Worm (Caenorhabditis elegans) whole organism, late embryonic: Measurements from ENCODE around the gene F11E6.11.

Experiments
- F13H6.1 ChIP-seq: sonication (generic microtip); optimal IDR thresholded peaks from 2 replicates; lab custom pipeline; 2016; ENCODE audit warnings: missing genetic modification characterization, missing compliant biosample characterization
- K02D7.2 ChIP-seq: sonication (generic microtip); optimal IDR thresholded peaks from 2 replicates; lab custom pipeline; 2017; ENCODE audit warnings: mild to moderate bottlenecking, missing genetic modification characterization, missing compliant biosample characterization
- K09A11.1 ChIP-seq: sonication (generic microtip); optimal IDR thresholded peaks from 2 replicates; lab custom pipeline; 2017; ENCODE audit warnings: antibody characterized with exemption, mild to moderate bottlenecking, missing genetic modification characterization, missing compliant biosample characterization; ENCODE audit not compliant: insufficient read depth
- T23F11.4 ChIP-seq: fragments of 200-800 bp; sonication (Bioruptor generic); optimal IDR thresholded peaks from 2 replicates; lab custom pipeline; 2018; ENCODE audit warnings: mild to moderate bottlenecking, missing genetic modification characterization, missing compliant biosample characterization
- Y22D7AL.16 ChIP-seq: sonication (generic microtip); optimal IDR thresholded peaks from 2 replicates; lab custom pipeline; 2016; ENCODE audit warnings: missing genetic modification characterization, missing compliant biosample characterization
- ama-1 ChIP-seq: fragments of 150-350 bp; optimal IDR thresholded peaks from 2 replicates; lab custom pipeline; 2014
- ceh-14 ChIP-seq: sonication (generic microtip); optimal IDR thresholded peaks from 2 replicates; lab custom pipeline; 2016; ENCODE audit warnings: missing genotype, missing genetic modification characterization, missing compliant biosample characterization
- ceh-2 ChIP-seq: sonication (generic microtip); optimal IDR thresholded peaks from 2 replicates; lab custom pipeline; 2016; ENCODE audit warnings: missing genotype, missing genetic modification characterization, missing compliant biosample characterization
- ceh-24 ChIP-seq: sonication (generic microtip); optimal IDR thresholded peaks from 2 replicates; lab custom pipeline; 2016; ENCODE audit warnings: mild to moderate bottlenecking, missing genetic modification characterization, missing compliant biosample characterization
- ceh-30 ChIP-seq: fragments of 150-350 bp; optimal IDR thresholded peaks from 2 replicates; lab custom pipeline; 2014; ENCODE audit warnings: missing biosample characterization, missing genetic modification characterization
- ceh-34 ChIP-seq: sonication (generic microtip); optimal IDR thresholded peaks from 2 replicates; lab custom pipeline; 2016; ENCODE audit warnings: mild to moderate bottlenecking, missing genetic modification characterization, missing compliant biosample characterization
- ceh-6 ChIP-seq: fragments of 200-800 bp; sonication (Bioruptor generic); optimal IDR thresholded peaks from 2 replicates; lab custom pipeline; 2018; ENCODE audit warnings: mild to moderate bottlenecking, missing genetic modification characterization, missing compliant biosample characterization
- ceh-9 ChIP-seq: sonication (generic microtip); optimal IDR thresholded peaks from 2 replicates; lab custom pipeline; 2016; ENCODE audit warnings: mild to moderate bottlenecking, missing genetic modification characterization, inconsistent platforms, missing compliant biosample characterization
- dmd-4 ChIP-seq: sonication (generic microtip); optimal IDR thresholded peaks from 2 replicates; lab custom pipeline; 2016; ENCODE audit warnings: borderline replicate concordance, missing genetic modification characterization, missing compliant biosample characterization
- elt-2 ChIP-seq: sonication (generic microtip); optimal IDR thresholded peaks from 2 replicates; lab custom pipeline; 2016; ENCODE audit warnings: missing genetic modification reagents, missing genetic modification characterization, missing compliant biosample characterization
- ets-4 ChIP-seq: sonication (generic microtip); optimal IDR thresholded peaks from 2 replicates; lab custom pipeline; 2016; ENCODE audit warnings: missing genetic modification characterization, missing compliant biosample characterization
- eyg-1 ChIP-seq: sonication (generic microtip); optimal IDR thresholded peaks from 2 replicates; lab custom pipeline; 2016; ENCODE audit warnings: missing genotype, missing genetic modification characterization, missing compliant biosample characterization
- fkh-6 ChIP-seq: sonication (generic microtip); optimal IDR thresholded peaks from 2 replicates; lab custom pipeline; 2016; ENCODE audit warnings: missing genetic modification characterization, missing compliant biosample characterization
- gmeb-2 ChIP-seq: sonication (generic microtip); optimal IDR thresholded peaks from 2 replicates; lab custom pipeline; 2016; ENCODE audit warnings: missing genetic modification characterization, inconsistent platforms, missing compliant biosample characterization
- hlh-13 ChIP-seq: fragments of 200-800 bp; sonication (Bioruptor generic); optimal IDR thresholded peaks from 2 replicates; lab custom pipeline; 2018; ENCODE audit warnings: mild to moderate bottlenecking, missing genetic modification characterization, missing compliant biosample characterization
- hlh-8 ChIP-seq: sonication (generic microtip); optimal IDR thresholded peaks from 2 replicates; lab custom pipeline; 2016; ENCODE audit warnings: missing genotype, missing genetic modification characterization, missing compliant biosample characterization
- lin-11 ChIP-seq: fragments of 200-800 bp; sonication (Bioruptor generic); optimal IDR thresholded peaks from 2 replicates; lab custom pipeline; 2018; ENCODE audit warnings: mild to moderate bottlenecking, missing genetic modification characterization, missing compliant biosample characterization
- nfya-1 ChIP-seq: sonication (generic microtip); optimal IDR thresholded peaks from 2 replicates; lab custom pipeline; 2017; ENCODE audit warnings: missing genetic modification characterization, mild to moderate bottlenecking, missing compliant biosample characterization, antibody characterized with exemption, moderate library complexity
- npax-4 ChIP-seq: sonication (generic microtip); optimal IDR thresholded peaks from 2 replicates; lab custom pipeline; 2016; ENCODE audit warnings: missing genetic modification characterization, missing compliant biosample characterization
- pax-1 ChIP-seq: fragments of 150-350 bp; optimal IDR thresholded peaks from 2 replicates; lab custom pipeline; 2014; ENCODE audit warnings: missing biosample characterization, missing genetic modification characterization
- pha-2 ChIP-seq: sonication (generic microtip); optimal IDR thresholded peaks from 2 replicates; lab custom pipeline; 2017; ENCODE audit warnings: mild to moderate bottlenecking, missing genetic modification characterization, missing compliant biosample characterization
- pha-4 ChIP-seq: fragments of 150-350 bp; optimal IDR thresholded peaks from 2 replicates; lab custom pipeline; 2018; ENCODE audit warnings: missing biosample characterization, missing genetic modification reagents, missing genetic modification characterization
- pqm-1 ChIP-seq: sonication (generic microtip); optimal IDR thresholded peaks from 2 replicates; lab custom pipeline; 2016; ENCODE audit warnings: missing genetic modification characterization, missing compliant biosample characterization
- rnt-1 ChIP-seq: sonication (generic microtip); optimal IDR thresholded peaks from 2 replicates; lab custom pipeline; 2016; ENCODE audit warnings: missing genetic modification characterization, missing compliant biosample characterization
- sox-2 ChIP-seq: fragments of 200-800 bp; sonication (Bioruptor generic); IDR thresholded peaks from 2 replicates; pipeline ENCODE4 v1.3.6; 2022; ENCODE audit warnings: missing genetic modification reagents, missing genetic modification characterization, missing compliant biosample characterization
- sox-4 ChIP-seq: sonication (generic microtip); optimal IDR thresholded peaks from 2 replicates; lab custom pipeline; 2017; ENCODE audit warnings: mild to moderate bottlenecking, missing genetic modification characterization, inconsistent platforms, missing compliant biosample characterization
- syd-9 ChIP-seq: sonication (generic microtip); optimal IDR thresholded peaks from 2 replicates; lab custom pipeline; 2016; ENCODE audit warnings: mild to moderate bottlenecking, missing genetic modification characterization, moderate library complexity, missing compliant biosample characterization
- unc-55 ChIP-seq: sonication (generic microtip); optimal IDR thresholded peaks from 2 replicates; lab custom pipeline; 2017; ENCODE audit warnings: missing biosample characterization, missing genetic modification reagents, missing genetic modification characterization
- unc-86 ChIP-seq: sonication (generic microtip); optimal IDR thresholded peaks from 2 replicates; lab custom pipeline; 2016; ENCODE audit warnings: missing genetic modification characterization, missing compliant biosample characterization

The F11E6.11 gene

ce11 chrIV:17441260-17441659 lies 1.4 kb upstream of the F11E6.11 start:
- TF ChIP-seq eyg-1 (tag; lab: Kevin White, UChicago) (no peak), ceh-34 (tag; lab: Kevin White, UChicago) (no peak), unc-86 (tag; lab: Kevin White, UChicago) (no peak), hlh-8 (tag; lab: Kevin White, UChicago) (no peak), nfya-1 (tag; lab: Kevin White, UChicago) (no peak), syd-9 (tag; lab: Kevin White, UChicago) (no peak), ceh-2 (tag; lab: Kevin White, UChicago) (no peak)

ce11 chrIV:17448319-17448718 lies 5.7 kb downstream of the F11E6.11 start:
- no peak for TF ChIP-seq hlh-13 (GFP tag; lab: Kevin White, UChicago)
- no peak for TF ChIP-seq ceh-6
- no peak for TF ChIP-seq ceh-34 (tag; lab: Kevin White, UChicago)
- no peak for TF ChIP-seq rnt-1
- no peak for TF ChIP-seq T23F11.4
- TF ChIP-seq gmeb-2: no peak
- TF ChIP-seq F13H6.1: no peak
- no peak for TF ChIP-seq unc-55
- no peak for TF ChIP-seq unc-86 (tag; lab: Kevin White, UChicago)
- no peak for TF ChIP-seq dmd-4 (tag; lab: Kevin White, UChicago)
- TF ChIP-seq K02D7.2 (tag; lab: Kevin White, UChicago): no peak
- no peak for TF ChIP-seq K09A11.1 (tag; lab: Kevin White, UChicago)
- no peak for TF ChIP-seq lin-11 (tag; lab: Kevin White, UChicago)
- no peak for TF ChIP-seq sox-4 (tag; lab: Kevin White, UChicago)
- no peak for TF ChIP-seq nfya-1 (tag; lab: Kevin White, UChicago)
- no peak for TF ChIP-seq ceh-9 (tag; lab: Kevin White, UChicago)
- TF ChIP-seq pha-4: no peak

ce11 chrIV:17450443-17450842 lies 7.8 kb downstream of the F11E6.11 start, which contains the start of gene F11E6.8:
F11E6.8 (minus strand) TSS chrIV:17450543.
- TF ChIP-seq pqm-1 (tag; lab: Kevin White, UChicago) (no peak), K02D7.2 (tag; lab: Kevin White, UChicago) (no peak)
- TF ChIP-seq, all 69 proteins: peak for 0

ce11 chrIV:17453200-17453599 lies 10.6 kb downstream of the F11E6.11 start:
- TF ChIP-seq elt-2 (tag; lab: Kevin White, UChicago) (no peak), sox-2 (GFP tag; lab: Robert Waterston, UW) (no peak), ama-1 (no peak), unc-55 (no peak), ceh-14 (tag; lab: Kevin White, UChicago) (no peak), ceh-2 (tag; lab: Kevin White, UChicago) (no peak), pha-2 (no peak), Y22D7AL.16 (tag; lab: Kevin White, UChicago) (no peak), ceh-24 (no peak), ets-4 (tag; lab: Kevin White, UChicago) (no peak), npax-4 (tag; lab: Kevin White, UChicago) (no peak), pax-1 (tag; lab: Kevin White, UChicago) (no peak), fkh-6 (tag; lab: Kevin White, UChicago) (no peak)

ce11 chrIV:17453996-17454395 lies 11.4 kb downstream of the F11E6.11 start:
- no peak for TF ChIP-seq T23F11.4
- no peak for TF ChIP-seq ceh-30
